Worm (Caenorhabditis elegans): ENCODE results near the gene K06H6.5.

K06H6.5 gene

ce11 chrV:610217-610616 lies 34.0 kb downstream of the K06H6.5 start, which contains the start of gene nhr-90:
Gene nhr-90 (plus strand): TSS chrV:610512.
- TF ChIP-seq nhr-77 (tag; optimal IDR thresholded peaks at IDR 0.05) (no peak), mab-9 (GFP tag; IDR thresholded peaks at IDR 0.05) (no peak), nhr-85 (tag) (peak; percentile 72), nhr-90 (tag; optimal IDR thresholded peaks at IDR 0.05; ENCODE audit: poor library complexity) (no peak), nhr-20 (tag; optimal IDR thresholded peaks at IDR 0.05) (peak; percentile 55), ces-1 (GFP tag; optimal IDR thresholded peaks at IDR 0.05) (no peak), nhr-76 (tag; optimal IDR thresholded peaks at IDR 0.05) (no peak), efl-1 (optimal IDR thresholded peaks at IDR 0.05) (no peak), efl-1 (GFP tag; optimal IDR thresholded peaks at IDR 0.05 in 1 of 2) (peak in 1 of 2 experiments; percentile 46), C16A3.4 (tag; optimal IDR thresholded peaks at IDR 0.05) (peak; percentile 5), pqm-1 (tag; optimal IDR thresholded peaks at IDR 0.05) (no peak), lin-35 (GFP tag; optimal IDR thresholded peaks at IDR 0.05) (peak in 1 of 2 experiments; percentile 46), ceh-63 (GFP tag; optimal IDR thresholded peaks at IDR 0.05) (no peak), mdl-1 (tag; optimal IDR thresholded peaks at IDR 0.05) (no peak), swsn-7 (tag; optimal IDR thresholded peaks at IDR 0.05) (no peak), blmp-1 (tag; optimal IDR thresholded peaks at IDR 0.05) (peak; percentile 0), skn-1 (tag; optimal IDR thresholded peaks at IDR 0.05) (peak; percentile 18), aly-2 (tag; optimal IDR thresholded peaks at IDR 0.05) (no peak), F16B12.6 (tag; optimal IDR thresholded peaks at IDR 0.05) (no peak)

ce11 chrV:615275-615674 lies 39.1 kb downstream of the K06H6.5 start, which contains the start of gene F48G7.13:
Gene F48G7.13 (plus strand): TSS chrV:615575.
- TF ChIP-seq jun-1 (tag; optimal IDR thresholded peaks at IDR 0.05) (no peak), sptf-1 (tag; optimal IDR thresholded peaks at IDR 0.05) (no peak), lir-3 (tag; optimal IDR thresholded peaks at IDR 0.05; ENCODE audit: poor library complexity) (no peak), unc-30 (tag; optimal IDR thresholded peaks at IDR 0.05) (no peak), fos-1 (tag; optimal IDR thresholded peaks at IDR 0.05) (no peak), dsc-1 (tag; optimal IDR thresholded peaks at IDR 0.05) (no peak), hpl-2 (GFP tag; optimal IDR thresholded peaks at IDR 0.05) (no peak), aly-2 (tag; optimal IDR thresholded peaks at IDR 0.05) (no peak)

ce11 chrV:617917-618316 lies 41.7 kb downstream of the K06H6.5 start:
- TF ChIP-seq rnt-1 (tag; optimal IDR thresholded peaks at IDR 0.05), result no peak
- no peak for TF ChIP-seq hpl-2 (GFP tag; optimal IDR thresholded peaks at IDR 0.05)
- TF ChIP-seq fkh-10 (GFP tag; optimal IDR thresholded peaks at IDR 0.05), result no peak
- TF ChIP-seq lin-14 (GFP tag; optimal IDR thresholded peaks at IDR 0.05), result peak; percentile 75
- TF ChIP-seq nhr-11 (tag; optimal IDR thresholded peaks at IDR 0.05), result peak; percentile 27
- TF ChIP-seq C16A3.4 (tag; optimal IDR thresholded peaks at IDR 0.05), result no peak
- no peak for TF ChIP-seq aly-2 (tag; optimal IDR thresholded peaks at IDR 0.05)
- TF ChIP-seq nhr-47 (tag; optimal IDR thresholded peaks at IDR 0.05), result peak; percentile 77
- no peak for TF ChIP-seq fkh-4 (tag; optimal IDR thresholded peaks at IDR 0.05; ENCODE audit: borderline replicate concordance)
- peak; percentile 28 for TF ChIP-seq swsn-7 (tag; optimal IDR thresholded peaks at IDR 0.05)
- TF ChIP-seq nhr-84 (tag; optimal IDR thresholded peaks at IDR 0.05), result no peak
- peak; percentile 34 for TF ChIP-seq unc-86 (tag; optimal IDR thresholded peaks at IDR 0.05)
- TF ChIP-seq nhr-20 (tag; optimal IDR thresholded peaks at IDR 0.05), result peak; percentile 44
- TF ChIP-seq zag-1 (tag; optimal IDR thresholded peaks at IDR 0.05), result no peak
- TF ChIP-seq lsy-2 (tag; optimal IDR thresholded peaks at IDR 0.05), result peak in 1 of 2 experiments; percentile 38
- TF ChIP-seq irx-1 (tag; optimal IDR thresholded peaks at IDR 0.05), result no peak
- TF ChIP-seq fkh-8 (tag; optimal IDR thresholded peaks at IDR 0.05), result peak; percentile 93
- peak; percentile 82 for TF ChIP-seq nhr-71 (tag; optimal IDR thresholded peaks at IDR 0.05)
- peak; percentile 97 for TF ChIP-seq hlh-4 (tag; optimal IDR thresholded peaks at IDR 0.05)
- no peak for TF ChIP-seq lin-13 (GFP tag; optimal IDR thresholded peaks at IDR 0.05)
- peak; percentile 43 for TF ChIP-seq sox-4 (tag; optimal IDR thresholded peaks at IDR 0.05)
- no peak for TF ChIP-seq ama-1 (optimal IDR thresholded peaks at IDR 0.05)
- TF ChIP-seq sup-37 (GFP tag; optimal IDR thresholded peaks at IDR 0.05), result no peak

Data from whole organism, L1 larva.